Worm (Caenorhabditis elegans): Measurements from ENCODE around the gene gpa-11.

- TF ChIP-seq klf-2 (GFP tag; conservative IDR thresholded peaks at IDR 0.05) (no peak), flt-1 (GFP tag; IDR thresholded peaks at IDR 0.05) (no peak), ztf-23 (GFP tag; IDR thresholded peaks at IDR 0.05) (no peak), ref-1 (GFP tag; conservative IDR thresholded peaks at IDR 0.05) (no peak)
Measured at ce11 chrII:4219062-4219461, 27.9 kb upstream of the gpa-11 start, which contains the start of gene F31D5.1.

All from whole organism, midembryonic.